Fruit fly (Drosophila melanogaster) whole organism, wandering third instar larva: Measurements from ENCODE around the gene Trf5.

Experiments used
- CG32264 ChIP-seq: fragments of 200-800 bp; sonication (Bioruptor generic); optimal IDR thresholded peaks from 2 replicates; lab custom pipeline; 2016; ENCODE audit warnings: missing biosample characterization, missing genetic modification characterization
- CrebA ChIP-seq: fragments of 200-800 bp; sonication (Bioruptor generic); optimal IDR thresholded peaks from 2 replicates; lab custom pipeline; 2016; ENCODE audit warnings: missing biosample characterization, mild to moderate bottlenecking, missing genetic modification characterization, borderline replicate concordance
- Dfd ChIP-seq: fragments of >200 bp; optimal IDR thresholded peaks from 2 replicates; lab custom pipeline; 2017; ENCODE audit warnings: missing biosample characterization, missing genetic modification characterization
- Dif ChIP-seq: fragments of 200-275, 200-300 bp; sonication (Bioruptor generic); optimal IDR thresholded peaks from 2 replicates; lab custom pipeline; 2018; ENCODE audit warnings: missing biosample characterization, missing genetic modification characterization; ENCODE audit not compliant: partially characterized antibody
- HLH106 ChIP-seq: fragments of 200-800 bp; optimal IDR thresholded peaks from 3 replicates; lab custom pipeline; 2019; ENCODE audit warnings: missing biosample characterization, mild to moderate bottlenecking, missing genetic modification characterization, moderate library complexity
- Hnf4 ChIP-seq: fragments of 200-800 bp; sonication (Bioruptor generic); optimal IDR thresholded peaks from 2 replicates; lab custom pipeline; 2016; ENCODE audit warnings: missing biosample characterization, mild to moderate bottlenecking, missing genetic modification characterization
- Hr83 ChIP-seq: fragments of 200-300 bp; sonication (Bioruptor generic); optimal IDR thresholded peaks from 2 replicates; lab custom pipeline; 2016; ENCODE audit warnings: missing biosample characterization, mild to moderate bottlenecking, missing genetic modification characterization, moderate library complexity; ENCODE audit not compliant: poor library complexity, severe bottlenecking
- Jra ChIP-seq: sonication (Bioruptor generic); optimal IDR thresholded peaks from 2 replicates; lab custom pipeline; 2016; ENCODE audit warnings: missing biosample characterization, missing genetic modification characterization
- N ChIP-seq: fragments of >200 bp; optimal IDR thresholded peaks from 2 replicates; lab custom pipeline; 2018; ENCODE audit warnings: missing biosample characterization, missing external identifiers, missing genetic modification characterization
- OdsH ChIP-seq: fragments of 200-800 bp; sonication (Bioruptor generic); optimal IDR thresholded peaks from 2 replicates; lab custom pipeline; 2016; ENCODE audit warnings: missing biosample characterization, mild to moderate bottlenecking, missing genetic modification characterization
- Sp1 ChIP-seq: fragments of 200-800 bp; sonication (Bioruptor generic); optimal IDR thresholded peaks from 3 replicates; lab custom pipeline; 2019; ENCODE audit warnings: missing biosample characterization, mild to moderate bottlenecking, missing genetic modification characterization, moderate library complexity
- Vsx2 ChIP-seq: fragments of 200-300, 225-300 bp; sonication (Bioruptor generic); optimal IDR thresholded peaks from 2 replicates; lab custom pipeline; 2018; ENCODE audit warnings: missing biosample characterization, missing genetic modification characterization; ENCODE audit not compliant: partially characterized antibody
- br ChIP-seq: fragments of 200-800 bp; sonication (Bioruptor generic); optimal IDR thresholded peaks from 2 replicates; lab custom pipeline; 2016; ENCODE audit warnings: missing biosample characterization, missing genetic modification characterization
- brk ChIP-seq: fragments of 200-800 bp; sonication (Bioruptor generic); optimal IDR thresholded peaks from 2 replicates; lab custom pipeline; 2016; ENCODE audit warnings: missing biosample characterization, mild to moderate bottlenecking, missing genetic modification characterization
- dl ChIP-seq, 2 experiments: fragments of 175-275, 200-275 bp in 1 of 2; fragments of 200-275 bp in 1 of 2; sonication (Bioruptor generic); optimal IDR thresholded peaks; lab custom pipeline; 2018; ENCODE audit warnings: mild to moderate bottlenecking in 2 of 2, missing biosample characterization in 2 of 2, missing genetic modification characterization in 2 of 2, moderate library complexity in 2 of 2; ENCODE audit not compliant: partially characterized antibody in 2 of 2, insufficient read depth in 1 of 2
- dmrt93B ChIP-seq: fragments of 200-800 bp; sonication (Bioruptor generic); optimal IDR thresholded peaks from 2 replicates; lab custom pipeline; 2018; ENCODE audit warnings: missing biosample characterization, mild to moderate bottlenecking, missing genetic modification characterization
- dsf ChIP-seq: sonication (Bioruptor generic); optimal IDR thresholded peaks from 2 replicates; lab custom pipeline; 2016; ENCODE audit warnings: missing biosample characterization, missing genetic modification characterization, borderline replicate concordance
- ey ChIP-seq: fragments of 200-800 bp; sonication (Bioruptor generic); optimal IDR thresholded peaks from 2 replicates; lab custom pipeline; 2016; ENCODE audit warnings: missing biosample characterization, missing genetic modification characterization
- foxo ChIP-seq, 2 experiments: fragments of 200-800 bp; sonication (Bioruptor generic); optimal IDR thresholded peaks; 2 replicates in 1 of 2; 3 replicates in 1 of 2; lab custom pipeline; 2016 to 2017; ENCODE audit warnings: missing biosample characterization in 2 of 2, missing genetic modification characterization in 2 of 2
- fru ChIP-seq: fragments of 200-800 bp; sonication (Bioruptor generic); optimal IDR thresholded peaks from 3 replicates; lab custom pipeline; 2016; ENCODE audit warnings: missing biosample characterization, mild to moderate bottlenecking, missing genetic modification characterization
- jim ChIP-seq: fragments of 175-275, 200-325 bp; sonication (Bioruptor generic); optimal IDR thresholded peaks from 2 replicates; lab custom pipeline; 2016; ENCODE audit warnings: missing biosample characterization, mild to moderate bottlenecking, missing genetic modification characterization
- lola ChIP-seq: fragments of >200 bp; optimal IDR thresholded peaks from 2 replicates; lab custom pipeline; 2017; ENCODE audit warnings: missing biosample characterization, missing genetic modification characterization
- pan ChIP-seq: fragments of >200 bp; optimal IDR thresholded peaks from 2 replicates; lab custom pipeline; 2017
- psq ChIP-seq: fragments of 200-800 bp; sonication (Bioruptor generic); optimal IDR thresholded peaks from 3 replicates; lab custom pipeline; 2017; ENCODE audit warnings: missing biosample characterization, mild to moderate bottlenecking, missing genetic modification characterization, moderate library complexity
- rgr ChIP-seq: fragments of 200-800 bp; sonication (Bioruptor generic); optimal IDR thresholded peaks from 3 replicates; lab custom pipeline; 2016; ENCODE audit warnings: missing biosample characterization, mild to moderate bottlenecking, missing genetic modification characterization
- sage ChIP-seq: fragments of 200-800 bp; sonication (Bioruptor generic); optimal IDR thresholded peaks from 2 replicates; lab custom pipeline; 2016; ENCODE audit warnings: missing biosample characterization, mild to moderate bottlenecking, missing genetic modification characterization
- sv ChIP-seq: fragments of 200-800 bp; sonication (Bioruptor generic); optimal IDR thresholded peaks from 3 replicates; lab custom pipeline; 2016; ENCODE audit warnings: missing biosample characterization, missing genetic modification characterization
- tai ChIP-seq: sonication (Bioruptor generic); optimal IDR thresholded peaks from 2 replicates; lab custom pipeline; 2016; ENCODE audit warnings: missing biosample characterization, missing genetic modification characterization
- usp ChIP-seq: fragments of >200 bp; optimal IDR thresholded peaks from 2 replicates; lab custom pipeline; 2017; ENCODE audit warnings: missing biosample characterization, missing genetic modification characterization
- woc ChIP-seq: sonication (Bioruptor generic); optimal IDR thresholded peaks from 2 replicates; lab custom pipeline; 2016; ENCODE audit warnings: missing biosample characterization, mild to moderate bottlenecking, missing genetic modification characterization

Trf5 gene

DNA sequence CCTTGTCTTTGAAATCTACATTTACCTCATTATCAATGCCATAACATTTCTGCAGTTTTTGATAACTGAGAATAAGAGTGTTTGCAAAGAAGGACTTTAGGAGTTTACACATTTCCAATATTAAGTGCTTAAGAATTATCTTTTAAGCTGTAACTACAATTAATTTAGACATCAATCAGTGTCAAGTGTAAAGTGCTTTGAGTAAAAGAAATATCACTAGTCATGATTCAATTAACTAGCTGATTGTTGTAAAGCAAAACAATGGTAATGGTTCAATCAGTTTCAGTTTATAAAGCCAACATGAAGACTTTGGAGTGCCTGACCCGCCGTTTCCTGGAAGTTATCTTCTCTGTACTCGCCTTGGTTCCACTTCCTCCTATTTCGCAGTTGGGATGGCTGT is 26.7 kb downstream of the Trf5 start, which contains the start of gene Gr23a:
Gene Gr23a, plus strand, starts transcription at position 301 of the 400 bp plus-strand sequence.
- no peak for TF ChIP-seq Dif (GFP tag; lab: Kevin White, UChicago)
- TF ChIP-seq CrebA: no peak
- no peak for TF ChIP-seq N (GFP tag; lab: Kevin White, UChicago)
- no peak for TF ChIP-seq br
- TF ChIP-seq fru (GFP tag; lab: Kevin White, UChicago): no peak
- TF ChIP-seq ey: no peak

DNA sequence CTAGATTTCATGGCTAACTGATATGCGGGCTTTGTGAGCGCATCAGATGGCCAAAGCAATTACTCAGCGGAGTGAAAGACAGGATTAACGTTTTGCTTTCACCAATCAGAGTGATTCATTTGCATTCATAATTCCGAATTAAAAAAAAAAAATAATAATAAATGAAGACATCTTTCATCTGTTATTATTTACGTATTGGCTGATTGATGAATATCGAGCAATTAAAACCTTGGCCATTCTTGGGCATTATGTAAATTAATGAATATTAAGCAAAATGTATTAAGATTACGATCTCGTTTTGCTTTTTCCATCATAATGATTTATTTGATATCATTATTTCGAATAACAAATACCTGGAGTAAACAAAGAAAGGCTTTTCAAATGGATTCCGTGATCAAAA is 31.5 kb downstream of the Trf5 start, which contains the start of gene Trf4:
Gene Trf4, plus strand, starts transcription at position 301 of the 400 bp plus-strand sequence.
- TF ChIP-seq Dif (GFP tag; lab: Kevin White, UChicago) (no peak), Dfd (GFP tag; lab: Kevin White, UChicago) (no peak), usp (no peak), Jra (GFP tag; lab: Kevin White, UChicago) (no peak), Hr83 (GFP tag; lab: Kevin White, UChicago) (no peak), Hnf4 (GFP tag; lab: Kevin White, UChicago) (no peak), N (GFP tag; lab: Kevin White, UChicago) (no peak), psq (GFP tag; lab: Kevin White, UChicago) (no peak), dmrt93B (GFP tag; lab: Kevin White, UChicago) (no peak), br (no peak), HLH106 (tag; lab: Kevin White, UChicago) (no peak), Vsx2 (GFP tag; lab: Kevin White, UChicago) (no peak), jim (no peak), rgr (GFP tag; lab: Kevin White, UChicago) (no peak), OdsH (GFP tag; lab: Kevin White, UChicago) (no peak), tai (no peak), dsf (no peak), brk (no peak), sv (GFP tag; lab: Kevin White, UChicago) (no peak)
- TF ChIP-seq, all 38 proteins: peak for 0

DNA sequence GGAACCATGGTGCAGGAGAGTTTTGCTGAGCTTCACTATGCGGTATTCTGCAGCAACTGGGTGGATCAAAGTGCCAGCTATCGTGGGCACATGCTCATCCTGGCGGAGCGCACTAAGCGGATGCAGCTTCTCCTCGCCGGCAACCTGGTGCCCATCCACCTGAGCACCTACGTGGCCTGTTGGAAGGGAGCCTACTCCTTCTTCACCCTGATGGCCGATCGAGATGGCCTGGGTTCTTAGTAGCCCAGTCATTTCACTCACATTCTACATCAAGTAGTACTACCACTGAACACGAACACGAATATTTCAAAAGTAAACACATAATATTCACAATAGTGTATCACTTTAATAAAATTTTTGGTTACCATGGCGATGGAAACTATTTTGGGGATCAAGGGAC is 41.1 kb downstream of the Trf5 start, which contains the start of gene Prosbeta4R2:
Gene Prosbeta4R2, plus strand, starts transcription at position 301 of the 400 bp plus-strand sequence.
- no peak for TF ChIP-seq dmrt93B (GFP tag; lab: Kevin White, UChicago)
- no peak for TF ChIP-seq dl (GFP tag; optimal IDR thresholded peaks at IDR 0.05; lab: Kevin White, UChicago; ENCODE audit: insufficient read depth in 1 of 2, partially characterized antibody in 2 of 2)
- TF ChIP-seq foxo (GFP tag; optimal IDR thresholded peaks at IDR 0.05; lab: Kevin White, UChicago): no peak

dm6 chr2L:2653749-2654148 is 42.5 kb downstream of the Trf5 start, which contains the start of gene Or23a:
Gene Or23a, plus strand, starts transcription at chr2L:2654049.
- TF ChIP-seq Sp1 (GFP tag; lab: Kevin White, UChicago): no peak
- TF ChIP-seq foxo (GFP tag; optimal IDR thresholded peaks at IDR 0.05; lab: Kevin White, UChicago): no peak
- no peak for TF ChIP-seq CG32264 (GFP tag; lab: Kevin White, UChicago)
- no peak for TF ChIP-seq woc (GFP tag; lab: Kevin White, UChicago)
- no peak for TF ChIP-seq HLH106 (tag; lab: Kevin White, UChicago)
- TF ChIP-seq pan (lab: Kevin White, UChicago): no peak
- TF ChIP-seq dl (GFP tag; optimal IDR thresholded peaks at IDR 0.05; lab: Kevin White, UChicago; ENCODE audit: insufficient read depth in 1 of 2, partially characterized antibody in 2 of 2): no peak
- TF ChIP-seq, all 38 proteins: peak for 0

DNA sequence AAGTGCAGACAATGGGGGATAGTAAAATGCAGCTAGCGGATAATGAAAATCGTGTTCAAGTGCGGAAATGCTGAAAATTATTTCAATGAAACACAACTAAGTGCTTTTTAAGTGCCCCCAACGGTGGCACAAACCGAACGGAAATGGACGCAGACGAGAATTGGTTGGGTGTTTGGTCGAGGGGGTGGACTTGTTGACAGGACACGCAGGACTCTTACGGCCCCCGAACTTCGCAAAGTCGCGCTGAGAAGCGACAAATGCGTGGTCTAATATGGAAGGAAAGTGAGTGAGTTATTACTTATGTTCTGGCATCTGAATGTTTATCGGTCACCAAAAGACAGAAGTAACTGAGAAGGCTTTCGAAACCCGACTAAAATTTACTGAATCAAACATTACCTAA is 43.5 kb downstream of the Trf5 start, which contains the start of gene Prosbeta4R1:
Gene Prosbeta4R1, plus strand, starts transcription at position 301 of the 400 bp plus-strand sequence.
- TF ChIP-seq lola (GFP tag; lab: Kevin White, UChicago) (no peak), sage (GFP tag; lab: Kevin White, UChicago) (no peak), HLH106 (tag; lab: Kevin White, UChicago) (no peak), dl (GFP tag; optimal IDR thresholded peaks at IDR 0.05; lab: Kevin White, UChicago; ENCODE audit: insufficient read depth in 1 of 2, partially characterized antibody in 2 of 2) (no peak), Dif (GFP tag; lab: Kevin White, UChicago) (no peak)
- TF ChIP-seq, all 38 proteins: peak for 0
